Fruit fly (Drosophila melanogaster): ENCODE results near the gene Ziz.

Gene Ziz

dm6 chr2L:7518896-7519295 lies 22.8 kb upstream of the Ziz start (continued):
- TF ChIP-seq CG14965 (GFP tag; optimal IDR thresholded peaks at IDR 0.05; ENCODE audit: borderline replicate concordance) = no peak
- no peak for TF ChIP-seq br (optimal IDR thresholded peaks at IDR 0.05)
- TF ChIP-seq CG8765 (GFP tag; IDR thresholded peaks at IDR 0.05) = no peak
- no peak for TF ChIP-seq Dbx (GFP tag; IDR thresholded peaks at IDR 0.05)
- no peak for TF ChIP-seq NFAT (GFP tag; IDR thresholded peaks at IDR 0.05)
- peak; percentile 53 for TF ChIP-seq wek (GFP tag; optimal IDR thresholded peaks at IDR 0.05)
- peak; percentile 33 for TF ChIP-seq CG18599 (GFP tag; optimal IDR thresholded peaks at IDR 0.05)
- no peak for TF ChIP-seq fru (optimal IDR thresholded peaks at IDR 0.05)
- no peak for TF ChIP-seq CG2129 (GFP tag; IDR thresholded peaks at IDR 0.05; ENCODE audit: partially characterized antibody)
- no peak for TF ChIP-seq CG1529 (GFP tag; optimal IDR thresholded peaks at IDR 0.05)
- no peak for TF ChIP-seq ERR (GFP tag; optimal IDR thresholded peaks at IDR 0.05)
- no peak for TF ChIP-seq Mad (GFP tag; optimal IDR thresholded peaks at IDR 0.05)
- TF ChIP-seq sisA (GFP tag; IDR thresholded peaks at IDR 0.05) = no peak
- no peak for TF ChIP-seq CG3995 (GFP tag; optimal IDR thresholded peaks at IDR 0.05)
- TF ChIP-seq Hr51 (GFP tag; optimal IDR thresholded peaks at IDR 0.05) = no peak
- TF ChIP-seq Antp (GFP tag; optimal IDR thresholded peaks at IDR 0.05) = no peak
- no peak for TF ChIP-seq ind (GFP tag; optimal IDR thresholded peaks at IDR 0.05)
- TF ChIP-seq scrt (GFP tag; optimal IDR thresholded peaks at IDR 0.05) = no peak
- no peak for TF ChIP-seq slp2 (GFP tag; optimal IDR thresholded peaks at IDR 0.05)
- no peak for TF ChIP-seq Lpt (GFP tag; optimal IDR thresholded peaks at IDR 0.05)
- TF ChIP-seq TFAM (GFP tag; optimal IDR thresholded peaks at IDR 0.05) = no peak
- TF ChIP-seq rib (GFP tag; IDR thresholded peaks at IDR 0.05) = no peak
- TF ChIP-seq CG9797 (GFP tag; optimal IDR thresholded peaks at IDR 0.05) = no peak
- no peak for TF ChIP-seq GATAe (GFP tag; conservative IDR thresholded peaks at IDR 0.05)
- TF ChIP-seq Ravus (GFP tag; IDR thresholded peaks at IDR 0.05) = no peak
- TF ChIP-seq Nf-YC (tag; optimal IDR thresholded peaks at IDR 0.05) = no peak
- no peak for TF ChIP-seq Nf-YA (GFP tag; IDR thresholded peaks at IDR 0.05)
- no peak for TF ChIP-seq Hmx (GFP tag; optimal IDR thresholded peaks at IDR 0.05)
- TF ChIP-seq CG3065 (GFP tag; optimal IDR thresholded peaks at IDR 0.05) = no peak
- no peak for TF ChIP-seq twi (tag; optimal IDR thresholded peaks at IDR 0.05)
- TF ChIP-seq cg (GFP tag; optimal IDR thresholded peaks at IDR 0.05) = no peak
- TF ChIP-seq vfl (GFP tag; optimal IDR thresholded peaks at IDR 0.05) = no peak
- peak; percentile 16 for TF ChIP-seq CG2116 (GFP tag; optimal IDR thresholded peaks at IDR 0.05)
- peak; percentile 24 for TF ChIP-seq CG6254 (GFP tag; optimal IDR thresholded peaks at IDR 0.05)
- TF ChIP-seq CG2875 (GFP tag; optimal IDR thresholded peaks at IDR 0.05) = peak; percentile 1
- TF ChIP-seq CG13894 (tag; optimal IDR thresholded peaks at IDR 0.05) = no peak
- TF ChIP-seq CG17568 (GFP tag; optimal IDR thresholded peaks at IDR 0.05) = peak; percentile 62
- TF ChIP-seq dysf (GFP tag; IDR thresholded peaks at IDR 0.05) = no peak; the same call in 2 of the 3 replicates
- TF ChIP-seq CG32532 (GFP tag; IDR thresholded peaks at IDR 0.05) = no peak
- TF ChIP-seq lola (GFP tag; optimal IDR thresholded peaks at IDR 0.05) = peak in 1 of 3 experiments; percentile 47
- TF ChIP-seq CG6791 (GFP tag; IDR thresholded peaks at IDR 0.05; ENCODE audit: partially characterized antibody) = no peak
- peak; percentile 26 for TF ChIP-seq bab2 (GFP tag; optimal IDR thresholded peaks at IDR 0.05)
- TF ChIP-seq Bteb2 (GFP tag; optimal IDR thresholded peaks at IDR 0.05) = no peak
- TF ChIP-seq Gug (GFP tag; IDR thresholded peaks at IDR 0.05) = no peak
- TF ChIP-seq mld (GFP tag; IDR thresholded peaks at IDR 0.05; ENCODE audit: partially characterized antibody) = no peak
- no peak for TF ChIP-seq CG30431 (GFP tag; optimal IDR thresholded peaks at IDR 0.05)
- no peak for TF ChIP-seq sim (GFP tag; IDR thresholded peaks at IDR 0.05)
- TF ChIP-seq tna (GFP tag; IDR thresholded peaks at IDR 0.05; ENCODE audit: partially characterized antibody) = no peak
- TF ChIP-seq gcm (GFP tag; optimal IDR thresholded peaks at IDR 0.05) = no peak
- no peak for TF ChIP-seq CG14667 (GFP tag; IDR thresholded peaks at IDR 0.05)
- TF ChIP-seq CG6854 (GFP tag; optimal IDR thresholded peaks at IDR 0.05) = peak; percentile 26
- TF ChIP-seq CG12769 (tag; optimal IDR thresholded peaks at IDR 0.05) = peak; percentile 65

All from whole organism, embryonic.